Fruit fly (Drosophila melanogaster): ENCODE results near the gene CG34427.

DNA sequence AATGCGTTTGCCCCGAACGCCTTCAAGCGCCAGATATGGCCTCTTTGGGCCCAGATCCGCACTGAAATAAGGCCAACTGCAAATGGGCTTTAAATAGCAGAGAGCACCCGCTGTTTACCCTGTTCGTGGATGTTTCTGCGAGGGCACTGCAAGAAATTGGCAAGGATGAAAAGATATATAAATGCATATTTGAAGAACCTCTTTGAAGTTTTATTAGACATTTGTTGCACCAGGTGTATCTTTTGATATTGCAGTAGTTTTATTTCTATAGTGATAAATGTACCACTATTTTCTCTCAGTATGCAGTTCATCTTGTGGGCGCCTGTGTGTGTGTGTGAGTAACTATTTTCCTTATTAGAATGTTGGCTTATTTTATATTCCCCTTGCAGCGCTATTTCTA is 8.9 kb downstream of the CG34427 start:
- TF ChIP-seq h (GFP tag; optimal IDR thresholded peaks at IDR 0.05) (no peak), Myc (optimal IDR thresholded peaks at IDR 0.05) (no peak), tai (GFP tag; optimal IDR thresholded peaks at IDR 0.05) (no peak), Abd-B (GFP tag; optimal IDR thresholded peaks at IDR 0.05) (no peak), Dfd (GFP tag; optimal IDR thresholded peaks at IDR 0.05) (no peak), lola (GFP tag; optimal IDR thresholded peaks at IDR 0.05) (no peak), psq (GFP tag; optimal IDR thresholded peaks at IDR 0.05) (no peak), fru (GFP tag; optimal IDR thresholded peaks at IDR 0.05) (no peak), N (GFP tag; optimal IDR thresholded peaks at IDR 0.05) (no peak), Hr78 (GFP tag; optimal IDR thresholded peaks at IDR 0.05) (no peak)

Measured in whole organism, wandering third instar larva.